Worm (Caenorhabditis elegans): ENCODE measurements around the gene srr-10.
A peak's percentile ranks its signal among the peaks of the same experiment; 100 is the strongest.
"Not testable (repeated sequence)": the region's sequence is repeated elsewhere in the genome, so short reads cannot be mapped to it uniquely, and the experiment has no call there.

Gene srr-10

DNA sequence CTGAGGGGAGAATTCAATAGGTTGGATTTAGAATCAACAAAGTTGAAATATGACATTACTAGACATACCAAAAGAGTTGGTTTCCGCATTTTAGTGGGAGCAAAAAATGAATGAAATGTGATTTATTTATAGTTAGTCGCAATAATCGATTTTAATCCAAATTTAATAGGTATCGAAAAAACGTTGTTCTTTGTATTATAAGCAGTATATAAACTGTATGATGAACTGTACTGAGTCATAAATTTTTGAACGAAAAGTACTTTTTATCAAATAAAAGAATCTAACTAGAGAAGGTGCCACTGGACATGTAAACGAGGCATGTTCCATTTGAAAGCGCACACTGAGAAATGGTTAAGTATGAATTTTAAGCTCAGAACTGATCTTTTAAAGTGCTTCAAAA is 45.5 kb upstream of the srr-10 start, which contains the start of gene C12D5.9:
TSS of gene C12D5.9 (minus strand) at position 101 of the 400 bp plus-strand sequence.
- no peak for TF ChIP-seq attf-4 (tag; optimal IDR thresholded peaks at IDR 0.05)
- no peak for TF ChIP-seq duxl-1 (tag; optimal IDR thresholded peaks at IDR 0.05; ENCODE audit: poor library complexity)
- TF ChIP-seq fos-1 (tag; optimal IDR thresholded peaks at IDR 0.05), result no peak
- no peak for TF ChIP-seq fkh-10 (GFP tag; optimal IDR thresholded peaks at IDR 0.05)
- TF ChIP-seq lim-7 (GFP tag; IDR thresholded peaks at IDR 0.05), result no peak
- no peak for TF ChIP-seq ceh-82 (tag; optimal IDR thresholded peaks at IDR 0.05)
- TF ChIP-seq mes-2 (tag; optimal IDR thresholded peaks at IDR 0.05; ENCODE audit: poor library complexity, severe bottlenecking), result no peak
- TF ChIP-seq lin-15B (tag; optimal IDR thresholded peaks at IDR 0.05), result no peak
- no peak for TF ChIP-seq hlh-11 (tag; optimal IDR thresholded peaks at IDR 0.05)
- no peak for TF ChIP-seq lin-38 (GFP tag; IDR thresholded peaks at IDR 0.05)
- no peak for TF ChIP-seq aly-2 (tag; optimal IDR thresholded peaks at IDR 0.05)
- TF ChIP-seq nhr-11 (tag; optimal IDR thresholded peaks at IDR 0.05), result no peak
- TF ChIP-seq pha-4 (GFP tag; IDR thresholded peaks at IDR 0.05), result no peak
- no peak for TF ChIP-seq pha-4 (tag; optimal IDR thresholded peaks at IDR 0.05)
- TF ChIP-seq lir-3 (tag; optimal IDR thresholded peaks at IDR 0.05), result no peak
- no peak for TF ChIP-seq mxl-3 (GFP tag; optimal IDR thresholded peaks at IDR 0.05)
- TF ChIP-seq egl-27 (tag; optimal IDR thresholded peaks at IDR 0.05), result no peak
- no peak for TF ChIP-seq R02D3.7 (tag; optimal IDR thresholded peaks at IDR 0.05)
- no peak for TF ChIP-seq skn-1 (tag; optimal IDR thresholded peaks at IDR 0.05)
- TF ChIP-seq D1046.2 (GFP tag; IDR thresholded peaks at IDR 0.05), result no peak

DNA sequence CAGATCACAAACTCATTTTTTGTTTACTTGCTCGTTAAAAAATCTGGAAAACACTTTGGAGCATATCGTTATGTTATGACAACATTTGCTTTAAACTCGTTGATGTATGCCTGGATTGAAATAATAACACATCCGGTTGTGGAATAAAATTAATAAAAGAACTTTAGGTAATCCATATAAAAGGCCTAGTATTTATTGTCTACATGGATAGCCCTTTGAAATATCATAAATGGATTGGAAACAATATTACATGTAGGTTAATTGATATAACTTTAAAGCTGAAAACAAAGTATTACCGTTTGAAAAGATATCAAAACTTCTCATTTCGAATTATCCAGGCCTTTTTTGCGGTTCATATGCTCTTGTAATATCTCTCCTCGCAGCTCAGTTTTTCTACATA is 44.8 kb upstream of the srr-10 start:
- TF ChIP-seq unc-62 (GFP tag; optimal IDR thresholded peaks at IDR 0.05 in 1 of 2) (peak in 1 of 2 experiments; percentile 90), unc-62 (tag; optimal IDR thresholded peaks at IDR 0.05) (no peak), sdz-12 (GFP tag; optimal IDR thresholded peaks at IDR 0.05) (no peak)

DNA sequence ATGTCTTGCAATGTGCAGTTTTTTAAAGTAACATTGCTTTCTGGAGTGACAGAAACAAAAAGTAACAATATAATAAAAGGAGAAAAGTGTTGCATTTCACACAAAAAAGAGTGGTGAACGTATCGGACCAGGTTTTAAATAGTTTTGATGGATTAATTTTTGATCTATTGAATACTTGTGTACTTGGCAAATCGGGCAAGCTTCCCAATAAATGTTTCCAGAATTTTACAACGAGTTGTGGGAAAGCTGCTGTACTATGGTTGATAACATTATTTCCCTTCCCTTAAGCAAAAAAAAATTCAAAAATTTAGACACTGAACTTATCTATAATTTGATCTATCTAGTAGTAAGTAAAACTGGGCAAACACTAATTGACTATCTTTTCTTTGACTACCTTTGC is 42.0 kb upstream of the srr-10 start, which contains the start of gene C12D5.10:
TSS of gene C12D5.10 (minus strand) at position 101 of the 400 bp plus-strand sequence.
- TF ChIP-seq ceh-44 (GFP tag; IDR thresholded peaks at IDR 0.05), result no peak
- TF ChIP-seq F37D6.2 (tag; optimal IDR thresholded peaks at IDR 0.05), result no peak
- TF ChIP-seq lin-29 (GFP tag; IDR thresholded peaks at IDR 0.05), result no peak
- no peak for TF ChIP-seq F26F4.8 (GFP tag; conservative IDR thresholded peaks at IDR 0.05)
- TF ChIP-seq skn-1 (tag; optimal IDR thresholded peaks at IDR 0.05), result no peak
- no peak for TF ChIP-seq rbr-2 (tag; optimal IDR thresholded peaks at IDR 0.05)
- no peak for TF ChIP-seq jun-1 (tag; optimal IDR thresholded peaks at IDR 0.05)
- TF ChIP-seq egl-43 (GFP tag; IDR thresholded peaks at IDR 0.05), result no peak
- no peak for TF ChIP-seq hmg-1.1 (GFP tag; IDR thresholded peaks at IDR 0.05)
- no peak for TF ChIP-seq daf-12 (tag; optimal IDR thresholded peaks at IDR 0.05)

DNA sequence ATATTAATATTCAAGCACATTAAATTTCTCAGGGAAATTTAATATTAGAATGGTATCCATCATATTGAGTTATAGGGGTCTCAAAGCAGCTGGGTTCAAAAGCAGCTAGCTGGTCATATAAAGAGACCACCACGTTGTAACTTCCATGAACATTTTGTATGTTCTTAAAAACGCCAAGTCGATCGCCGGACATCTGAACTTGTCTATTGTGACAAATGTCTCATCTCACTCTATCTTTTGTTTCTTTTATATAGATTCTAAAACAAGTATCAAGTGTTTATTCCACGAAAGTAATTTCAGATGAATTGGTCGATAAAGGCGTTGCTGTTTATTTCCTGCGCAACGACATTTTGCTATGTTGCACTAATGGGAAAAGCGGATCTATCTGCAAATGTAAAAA is 38.6 kb upstream of the srr-10 start, which contains the start of gene ZK105.3:
TSS of gene ZK105.3 (plus strand) at position 301 of the 400 bp plus-strand sequence.
- TF ChIP-seq daf-16 (GFP tag; optimal IDR thresholded peaks at IDR 0.05) (no peak), daf-16 (tag; optimal IDR thresholded peaks at IDR 0.05) (no peak)

DNA sequence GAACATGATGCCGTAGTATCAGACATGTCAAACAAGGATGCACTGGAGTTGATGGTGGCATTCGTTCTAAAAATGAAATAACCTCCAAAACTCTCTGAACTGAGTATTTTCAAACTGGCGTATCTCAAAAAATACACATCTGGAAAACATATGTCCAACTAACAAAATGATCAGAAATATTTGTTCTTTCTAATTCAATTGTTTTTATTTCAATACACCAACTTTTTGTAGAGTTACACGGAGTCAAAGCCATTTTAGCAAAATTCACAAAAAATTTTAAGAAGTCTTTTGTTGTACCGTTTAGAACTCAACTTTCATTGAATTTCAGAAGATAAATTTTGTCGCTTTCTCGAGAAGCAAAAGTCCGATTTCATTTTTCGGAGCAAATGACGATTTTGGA is 31.9 kb upstream of the srr-10 start, which contains the start of gene srsx-40:
TSS of gene srsx-40 (minus strand) at position 101 of the 400 bp plus-strand sequence.
- not testable (repeated sequence) for TF ChIP-seq ceh-20 (GFP tag; IDR thresholded peaks at IDR 0.05); T20F7.1 (GFP tag; optimal IDR thresholded peaks at IDR 0.05); duxl-1 (tag; optimal IDR thresholded peaks at IDR 0.05; ENCODE audit: poor library complexity)
